Worm (Caenorhabditis elegans): Measurements from ENCODE around the gene ssq-3.

DNA sequence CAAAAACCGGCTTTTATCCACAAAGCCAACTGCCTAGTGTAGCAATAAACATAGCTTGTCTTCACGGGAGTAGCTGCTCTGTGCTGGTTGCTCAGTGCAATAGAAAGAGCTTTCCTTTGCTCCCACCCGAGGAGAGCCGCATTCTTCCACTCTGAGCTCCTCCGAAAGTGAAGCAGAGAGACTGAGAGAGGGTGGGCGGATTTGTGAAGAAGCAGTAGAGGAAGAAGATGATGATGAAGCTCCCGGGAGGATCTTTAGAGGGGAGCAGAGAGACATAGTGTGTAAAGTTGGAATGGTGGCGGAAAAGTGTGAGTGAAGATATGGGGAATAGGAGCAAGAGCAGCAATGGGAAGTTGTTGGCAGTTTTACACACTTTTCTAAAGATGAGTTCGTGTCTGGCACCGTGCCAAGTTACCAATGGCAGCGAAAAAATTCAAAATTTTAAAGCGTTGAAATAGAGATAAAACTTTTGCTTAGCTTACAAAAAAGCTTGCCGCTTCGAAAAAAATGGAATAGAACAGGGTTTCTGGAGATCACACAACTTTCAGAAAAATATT lies 12.8 kb upstream of the ssq-3 start, which contains the start of gene ZC477.4:
- TF ChIP-seq nhr-76 (tag; optimal IDR thresholded peaks at IDR 0.05): no peak
- no peak for TF ChIP-seq snpc-4 (tag; optimal IDR thresholded peaks at IDR 0.05)
- no peak for TF ChIP-seq ztf-4 (tag; optimal IDR thresholded peaks at IDR 0.05)

All from whole organism, L3 larva.